Fruit fly (Drosophila melanogaster): ENCODE data around the gene Ero1L.

DNA sequence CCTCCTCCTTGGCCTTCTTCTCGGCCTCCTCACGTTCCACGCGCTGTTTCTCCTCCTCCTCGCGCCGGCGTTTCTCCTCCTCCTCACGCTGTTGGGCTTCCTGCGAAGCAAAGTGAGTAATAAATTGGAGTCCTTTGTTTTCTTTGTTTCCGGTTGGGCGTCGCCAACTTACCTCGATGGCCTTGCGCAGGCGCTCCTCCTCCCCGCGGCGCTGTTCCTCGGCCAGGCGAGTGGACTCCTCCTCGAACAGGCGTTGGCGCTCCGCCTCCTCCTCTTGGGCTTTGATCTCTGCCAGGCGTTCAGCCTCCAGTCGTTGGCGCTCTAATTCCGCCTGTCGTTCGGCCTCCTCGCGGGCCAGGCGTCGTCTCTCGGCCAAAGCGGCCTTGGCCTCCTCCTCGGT is 44.5 kb upstream of the Ero1L start:
- no peak for TF ChIP-seq Mnt (GFP tag; optimal IDR thresholded peaks at IDR 0.05)
- TF ChIP-seq Hr96 (GFP tag; optimal IDR thresholded peaks at IDR 0.05): no peak
- no peak for TF ChIP-seq Clk (GFP tag; optimal IDR thresholded peaks at IDR 0.05)
- no peak for TF ChIP-seq CG33017 (tag; optimal IDR thresholded peaks at IDR 0.05)
- TF ChIP-seq CG14711 (tag; optimal IDR thresholded peaks at IDR 0.05): no peak
- no peak for TF ChIP-seq kay (GFP tag; ENCODE audit: borderline replicate concordance)
- no peak for TF ChIP-seq pad (GFP tag; optimal IDR thresholded peaks at IDR 0.05)
- TF ChIP-seq CG7101 (tag; optimal IDR thresholded peaks at IDR 0.05): no peak
- no peak for TF ChIP-seq bab1 (GFP tag; optimal IDR thresholded peaks at IDR 0.05)
- no peak for TF ChIP-seq toe (GFP tag; optimal IDR thresholded peaks at IDR 0.05)

All from whole organism, adult.